Fruit fly (Drosophila melanogaster) whole organism, embryonic: Measurements from ENCODE around the gene Duba.

ENCODE experiments used
- BEAF-32 ChIP-seq: fragments of 200-800 bp; sonication (Bioruptor generic); optimal IDR thresholded peaks from 3 replicates; lab custom pipeline; 2017; ENCODE audit warnings: missing biosample characterization, missing genetic modification characterization, mild to moderate bottlenecking, moderate library complexity, missing genetic modification reagents
- Bgb ChIP-seq: fragments of 200-800 bp; sonication (Bioruptor generic); IDR thresholded peaks from 2 replicates; pipeline ENCODE4 v1.3.6; 2022; ENCODE audit warnings: missing biosample characterization, missing genetic modification characterization; ENCODE audit not compliant: partially characterized antibody
- CG12236 ChIP-seq: fragments of 200-800 bp; sonication (Bioruptor generic); optimal IDR thresholded peaks from 2 replicates; lab custom pipeline; 2016; ENCODE audit warnings: missing biosample characterization, missing genetic modification characterization
- CG13287 ChIP-seq: fragments of 200-800 bp; sonication (Bioruptor generic); IDR thresholded peaks from 2 replicates; pipeline ENCODE4 v1.3.6; 2022; ENCODE audit warnings: missing biosample characterization, missing genetic modification characterization; ENCODE audit not compliant: partially characterized antibody
- CG14860 ChIP-seq: fragments of 200-800 bp; sonication (Bioruptor generic); IDR thresholded peaks from 3 replicates; pipeline ENCODE4 v1.3.6; 2022; ENCODE audit warnings: missing biosample characterization, missing genetic modification characterization; ENCODE audit not compliant: partially characterized antibody
- CG16779 ChIP-seq: fragments of 200-800 bp; sonication (Bioruptor generic); IDR thresholded peaks from 2 replicates; pipeline ENCODE4 v1.3.6; 2022; ENCODE audit warnings: missing biosample characterization, missing genetic modification characterization
- CG16813 ChIP-seq: fragments of 200-800 bp; sonication (Bioruptor generic); IDR thresholded peaks from 3 replicates; pipeline ENCODE4 v1.3.6; 2022; ENCODE audit warnings: missing biosample characterization, missing genetic modification characterization; ENCODE audit not compliant: partially characterized antibody
- CG2116 ChIP-seq: fragments of 200-800 bp; sonication (Bioruptor generic); optimal IDR thresholded peaks from 3 replicates; lab custom pipeline; 2018; ENCODE audit warnings: missing biosample characterization, mild to moderate bottlenecking, missing genetic modification characterization
- CG2129 ChIP-seq: fragments of 200-800 bp; sonication (Bioruptor generic); IDR thresholded peaks from 2 replicates; pipeline ENCODE4 v1.3.6; 2022; ENCODE audit warnings: missing biosample characterization, missing genetic modification characterization; ENCODE audit not compliant: partially characterized antibody
- CG34224 ChIP-seq: fragments of 200-800 bp; sonication (Bioruptor generic); IDR thresholded peaks from 3 replicates; pipeline ENCODE4 v1.3.6; 2022; ENCODE audit warnings: missing biosample characterization, missing genetic modification characterization; ENCODE audit not compliant: partially characterized antibody
- CG6791 ChIP-seq: fragments of 200-800 bp; sonication (Bioruptor generic); IDR thresholded peaks from 3 replicates; pipeline ENCODE4 v1.3.6; 2022; ENCODE audit warnings: missing biosample characterization, missing genetic modification characterization; ENCODE audit not compliant: partially characterized antibody
- CG7963 ChIP-seq: fragments of 200-800 bp; sonication (Bioruptor generic); IDR thresholded peaks from 3 replicates; pipeline ENCODE4 v1.3.6; 2022; ENCODE audit warnings: missing biosample characterization, missing genetic modification characterization; ENCODE audit not compliant: partially characterized antibody
- Dll ChIP-seq: fragments of 200-800 bp; sonication (Bioruptor generic); IDR thresholded peaks from 4 replicates; pipeline ENCODE4 v1.3.6; 2022; ENCODE audit warnings: missing biosample characterization, missing genetic modification characterization; ENCODE audit not compliant: partially characterized antibody
- Doc3 ChIP-seq: fragments of 200-800 bp; sonication (Bioruptor generic); IDR thresholded peaks from 3 replicates; pipeline ENCODE4 v1.3.6; 2022; ENCODE audit warnings: missing biosample characterization, missing genetic modification characterization; ENCODE audit not compliant: partially characterized antibody
- Dp ChIP-seq: fragments of 200-800 bp; sonication (Bioruptor generic); optimal IDR thresholded peaks from 2 replicates; lab custom pipeline; 2018; ENCODE audit warnings: missing biosample characterization, mild to moderate bottlenecking, missing genetic modification characterization, moderate library complexity
- Dref ChIP-seq: fragments of 200-800 bp; sonication (Bioruptor generic); IDR thresholded peaks from 2 replicates; pipeline ENCODE4 v1.3.6; 2022; ENCODE audit warnings: missing biosample characterization, missing genetic modification characterization
- E2f1 ChIP-seq: fragments of 200-800 bp; sonication (Bioruptor generic); IDR thresholded peaks from 2 replicates; pipeline ENCODE4 v1.3.6; 2022; ENCODE audit warnings: missing biosample characterization, missing genetic modification characterization
- E2f2 ChIP-seq: fragments of 200-800 bp; sonication (Bioruptor generic); IDR thresholded peaks from 2 replicates; pipeline ENCODE4 v1.3.6; 2022; ENCODE audit warnings: missing biosample characterization, missing genetic modification characterization
- Gug ChIP-seq: fragments of 200-800 bp; sonication (Bioruptor generic); IDR thresholded peaks from 4 replicates; pipeline ENCODE4 v1.3.6; 2022; ENCODE audit warnings: missing biosample characterization, missing genetic modification characterization
- HLH4C ChIP-seq: fragments of 200-800 bp; sonication (Bioruptor generic); IDR thresholded peaks from 3 replicates; pipeline ENCODE4 v1.3.6; 2022; ENCODE audit warnings: missing biosample characterization, missing genetic modification characterization; ENCODE audit not compliant: partially characterized antibody
- MBD-R2 ChIP-seq: fragments of 200-800 bp; sonication (Bioruptor generic); IDR thresholded peaks from 2 replicates; pipeline ENCODE4 v1.3.6; 2022; ENCODE audit warnings: missing biosample characterization, missing genetic modification characterization
- Med ChIP-seq: fragments of 200-800 bp; sonication (Bioruptor generic); peaks from one replicate; lab custom pipeline; 2016; ENCODE audit warnings: missing biosample characterization, missing genetic modification characterization, mild to moderate bottlenecking, inconsistent platforms, moderate library complexity
- Myb ChIP-seq: fragments of 200-800 bp; sonication (Bioruptor generic); optimal IDR thresholded peaks from 2 replicates; lab custom pipeline; 2016; ENCODE audit warnings: missing biosample characterization, missing genetic modification characterization
- Opbp ChIP-seq: fragments of 200-800 bp; sonication (Bioruptor generic); IDR thresholded peaks from 3 replicates; pipeline ENCODE4 v1.3.6; 2022; ENCODE audit warnings: missing biosample characterization, missing genetic modification characterization; ENCODE audit not compliant: partially characterized antibody
- Scr ChIP-seq: fragments of 200-800 bp; sonication (Bioruptor generic); IDR thresholded peaks from 2 replicates; pipeline ENCODE4 v1.3.6; 2022; ENCODE audit warnings: missing biosample characterization, missing genetic modification characterization; ENCODE audit not compliant: partially characterized antibody
- Sry-δ ChIP-seq: fragments of 200-800 bp; sonication (Bioruptor generic); optimal IDR thresholded peaks from 2 replicates; lab custom pipeline; 2016; ENCODE audit warnings: missing biosample characterization, missing genetic modification characterization
- amos ChIP-seq: fragments of 200-800 bp; sonication (Bioruptor generic); IDR thresholded peaks from 2 replicates; pipeline ENCODE4 v1.3.6; 2022; ENCODE audit warnings: missing biosample characterization, missing genetic modification characterization; ENCODE audit not compliant: partially characterized antibody
- ato ChIP-seq: fragments of 200-800 bp; sonication (Bioruptor generic); IDR thresholded peaks from 2 replicates; pipeline ENCODE4 v1.3.6; 2022; ENCODE audit warnings: missing biosample characterization, missing genetic modification characterization; ENCODE audit not compliant: partially characterized antibody
- bbx ChIP-seq: fragments of 200-800 bp; sonication (Bioruptor generic); IDR thresholded peaks from 2 replicates; pipeline ENCODE4 v1.3.6; 2022; ENCODE audit warnings: missing biosample characterization, missing genetic modification characterization; ENCODE audit not compliant: partially characterized antibody
- caup ChIP-seq: fragments of 200-800 bp; sonication (Bioruptor generic); optimal IDR thresholded peaks from 3 replicates; lab custom pipeline; 2017; ENCODE audit warnings: missing biosample characterization, mild to moderate bottlenecking, missing genetic modification characterization, moderate library complexity; ENCODE audit not compliant: severe bottlenecking
- chinmo ChIP-seq: fragments of 200-800 bp; sonication (Bioruptor generic); IDR thresholded peaks from 4 replicates; pipeline ENCODE4 v1.3.6; 2022; ENCODE audit warnings: missing biosample characterization, missing genetic modification characterization; ENCODE audit not compliant: partially characterized antibody
- gsb ChIP-seq: fragments of 200-800 bp; sonication (Bioruptor generic); IDR thresholded peaks from 2 replicates; pipeline ENCODE4 v1.3.6; 2022; ENCODE audit warnings: missing biosample characterization, missing genetic modification characterization
- gsb-n ChIP-seq: fragments of 200-800 bp; sonication (Bioruptor generic); optimal IDR thresholded peaks from 3 replicates; lab custom pipeline; 2018; ENCODE audit warnings: missing biosample characterization, mild to moderate bottlenecking, missing genetic modification characterization
- hb ChIP-seq: fragments of 200-800 bp; sonication (Bioruptor generic); IDR thresholded peaks from 3 replicates; pipeline ENCODE4 v1.3.6; 2022; ENCODE audit warnings: missing biosample characterization, missing genetic modification characterization; ENCODE audit not compliant: partially characterized antibody
- hbn ChIP-seq: fragments of 200-800 bp; sonication (Bioruptor generic); IDR thresholded peaks from 2 replicates; pipeline ENCODE4 v1.3.6; 2022; ENCODE audit warnings: missing biosample characterization, missing genetic modification characterization; ENCODE audit not compliant: partially characterized antibody
- knrl ChIP-seq: fragments of 200-800 bp; sonication (Bioruptor generic); IDR thresholded peaks from 3 replicates; pipeline ENCODE4 v1.3.6; 2022; ENCODE audit warnings: missing biosample characterization, missing genetic modification characterization; ENCODE audit not compliant: partially characterized antibody
- nerfin-2 ChIP-seq: fragments of 200-800 bp; sonication (Bioruptor generic); IDR thresholded peaks from 2 replicates; pipeline ENCODE4 v1.3.6; 2022; ENCODE audit warnings: missing biosample characterization, missing genetic modification characterization; ENCODE audit not compliant: partially characterized antibody
- pzg ChIP-seq: fragments of 200-800 bp; sonication (Bioruptor generic); optimal IDR thresholded peaks from 3 replicates; lab custom pipeline; 2018; ENCODE audit warnings: missing biosample characterization, mild to moderate bottlenecking, missing genetic modification characterization, moderate library complexity
- row ChIP-seq: fragments of 200-800 bp; sonication (Bioruptor generic); IDR thresholded peaks from 3 replicates; pipeline ENCODE4 v1.3.6; 2022; ENCODE audit warnings: missing biosample characterization, missing genetic modification characterization
- sens ChIP-seq: fragments of 200-800 bp; sonication (Bioruptor generic); peaks from one replicate; lab custom pipeline; 2016; ENCODE audit warnings: missing biosample characterization, missing genetic modification characterization
- sna ChIP-seq: fragments of 200-800 bp; sonication (Bioruptor generic); IDR thresholded peaks from 2 replicates; pipeline ENCODE4 v1.3.6; 2022; ENCODE audit warnings: missing biosample characterization, missing genetic modification characterization; ENCODE audit not compliant: partially characterized antibody
- stwl ChIP-seq: fragments of 200-800 bp; sonication (Bioruptor generic); optimal IDR thresholded peaks from 3 replicates; lab custom pipeline; 2018; ENCODE audit warnings: missing biosample characterization, mild to moderate bottlenecking, missing genetic modification characterization, moderate library complexity
- ttk ChIP-seq: fragments of 200-800 bp; sonication (Bioruptor generic); IDR thresholded peaks from 2 replicates; pipeline ENCODE4 v2.1.2; 2022; ENCODE audit warnings: missing biosample characterization, missing genetic modification characterization
- unc-4 ChIP-seq: fragments of 200-800 bp; sonication (Bioruptor generic); IDR thresholded peaks from 2 replicates; pipeline ENCODE4 v1.3.6; 2022; ENCODE audit warnings: missing biosample characterization, missing genetic modification characterization; ENCODE audit not compliant: partially characterized antibody
- vnd ChIP-seq: fragments of 200-800 bp; sonication (Bioruptor generic); IDR thresholded peaks from 3 replicates; pipeline ENCODE4 v1.3.6; 2022; ENCODE audit warnings: missing biosample characterization, missing genetic modification characterization; ENCODE audit not compliant: partially characterized antibody
- zen ChIP-seq: fragments of 200-800 bp; sonication (Bioruptor generic); optimal IDR thresholded peaks from 3 replicates; lab custom pipeline; 2018; ENCODE audit warnings: missing biosample characterization, mild to moderate bottlenecking, missing genetic modification characterization, moderate library complexity

Gene Duba

dm6 chr3L:11626229-11626826, 17.1 kb upstream of the Duba start, which contains the start of gene PCID2:
PCID2 (plus strand) TSS chr3L:11626441.
- TF ChIP-seq CG13287 = peak; percentile 89
- TF ChIP-seq amos = peak; percentile 83
- peak; percentile 32 for TF ChIP-seq Dp
- peak; percentile 77 for TF ChIP-seq unc-4 (GFP tag; lab: Robert Waterston, UW)
- TF ChIP-seq vnd (GFP tag; lab: Robert Waterston, UW) = peak; percentile 77
- TF ChIP-seq E2f1 (GFP tag; lab: Robert Waterston, UW) = no peak
- TF ChIP-seq Gug = no peak
- TF ChIP-seq Dll (GFP tag; lab: Robert Waterston, UW) = peak; percentile 87
- peak; percentile 69 for TF ChIP-seq hb (GFP tag; lab: Robert Waterston, UW)
- TF ChIP-seq CG2129 (GFP tag; lab: Robert Waterston, UW) = peak; percentile 58
- peak; percentile 28 for TF ChIP-seq pzg (GFP tag; lab: Kevin White, UChicago)
- TF ChIP-seq CG2116 (GFP tag; lab: Kevin White, UChicago) = peak; percentile 33
- peak; percentile 80 for TF ChIP-seq sna
- TF ChIP-seq stwl (tag; lab: Kevin White, UChicago) = peak; percentile 68
- no peak for TF ChIP-seq gsb-n
- no peak for TF ChIP-seq caup (GFP tag; lab: Kevin White, UChicago)
- peak; percentile 68 for TF ChIP-seq BEAF-32
- no peak for TF ChIP-seq ttk (GFP tag; lab: Robert Waterston, UW)
- TF ChIP-seq row (GFP tag; lab: Robert Waterston, UW) = peak; percentile 33; the same call in 1 of the 3 replicates
- peak; percentile 83 for TF ChIP-seq Scr (GFP tag; lab: Robert Waterston, UW)
- peak; percentile 84 for TF ChIP-seq CG34224 (GFP tag; lab: Robert Waterston, UW)
- peak; percentile 80 for TF ChIP-seq Doc3
- TF ChIP-seq nerfin-2 (GFP tag; lab: Robert Waterston, UW) = peak; percentile 72
- TF ChIP-seq Sry-δ (GFP tag; lab: Kevin White, UChicago) = peak; percentile 77
- no peak for TF ChIP-seq gsb
- peak; percentile 76; the same call in 2 of the 3 replicates for TF ChIP-seq Opbp
- TF ChIP-seq hbn (GFP tag; lab: Robert Waterston, UW) = peak; percentile 73
- peak; percentile 68; the same call in 1 of the 3 replicates for TF ChIP-seq HLH4C (GFP tag; lab: Robert Waterston, UW)
- peak; percentile 35 for TF ChIP-seq Med
- peak; percentile 14 for TF ChIP-seq Myb (GFP tag; lab: Kevin White, UChicago)
- peak; percentile 28 for TF ChIP-seq sens
- TF ChIP-seq bbx (GFP tag; lab: Robert Waterston, UW) = peak; percentile 80
- TF ChIP-seq CG6791 = peak; percentile 77
- peak; percentile 74 for TF ChIP-seq Bgb (GFP tag; lab: Robert Waterston, UW)
- peak; percentile 53; the same call in 1 of the 2 replicates for TF ChIP-seq E2f2 (GFP tag; lab: Robert Waterston, UW)
- TF ChIP-seq CG16813 (GFP tag; lab: Robert Waterston, UW) = peak; percentile 74
- TF ChIP-seq knrl (GFP tag; lab: Robert Waterston, UW) = peak; percentile 79
- TF ChIP-seq CG12236 (GFP tag; lab: Kevin White, UChicago) = no peak
- TF ChIP-seq Dref (GFP tag; lab: Robert Waterston, UW) = peak; percentile 74
- peak; percentile 58 for TF ChIP-seq MBD-R2 (GFP tag; lab: Robert Waterston, UW)
- 0 out of 4 replicates have a peak, but pooled peaks have one; percentile 71 for TF ChIP-seq chinmo (GFP tag; lab: Robert Waterston, UW)
- no peak for TF ChIP-seq CG16779 (GFP tag; lab: Robert Waterston, UW)
- TF ChIP-seq zen (tag; lab: Kevin White, UChicago) = no peak
- peak; percentile 60; the same call in 2 of the 3 replicates for TF ChIP-seq CG14860 (GFP tag; lab: Robert Waterston, UW)
- TF ChIP-seq CG7963 = peak; percentile 53; the same call in 1 of the 3 replicates
- TF ChIP-seq ato = peak; percentile 45; the same call in 1 of the 2 replicates
